Worm (Caenorhabditis elegans): ENCODE results near the gene F56D2.2.

F56D2.2 gene

ce11 chrIII:5552072-5552667 lies 34.9 kb upstream of the F56D2.2 start, which contains the start of gene F09F7.6:
Gene F09F7.6 (minus strand): TSS chrIII:5552135.
- TF ChIP-seq spr-3 (GFP tag; optimal IDR thresholded peaks at IDR 0.05) (no peak), Y5F2A.4 (GFP tag; optimal IDR thresholded peaks at IDR 0.05) (no peak), aly-2 (tag; optimal IDR thresholded peaks at IDR 0.05) (no peak), egl-43 (GFP tag; IDR thresholded peaks at IDR 0.05) (no peak), nhr-42 (GFP tag; IDR thresholded peaks at IDR 0.05) (no peak), Y75B8A.6 (GFP tag; IDR thresholded peaks at IDR 0.05) (no peak), lin-1 (GFP tag; IDR thresholded peaks at IDR 0.05) (no peak), dmd-9 (GFP tag; IDR thresholded peaks at IDR 0.05) (no peak), daf-8 (GFP tag; IDR thresholded peaks at IDR 0.05) (no peak), F49E8.2 (tag; optimal IDR thresholded peaks at IDR 0.05; ENCODE audit: borderline replicate concordance) (no peak), Y105C5A.15 (GFP tag; IDR thresholded peaks at IDR 0.05) (no peak), zfp-2 (tag; optimal IDR thresholded peaks at IDR 0.05) (no peak), saeg-2 (GFP tag; IDR thresholded peaks at IDR 0.05) (no peak), set-16 (GFP tag; IDR thresholded peaks at IDR 0.05) (no peak), dpl-1 (GFP tag; optimal IDR thresholded peaks at IDR 0.05) (no peak), egl-27 (tag; optimal IDR thresholded peaks at IDR 0.05) (no peak), ceh-44 (GFP tag; IDR thresholded peaks at IDR 0.05) (no peak), mdt-29 (GFP tag; IDR thresholded peaks at IDR 0.05) (no peak), hlh-30 (tag; optimal IDR thresholded peaks at IDR 0.05; ENCODE audit: insufficient read depth) (peak; percentile 92), F26F4.8 (GFP tag; conservative IDR thresholded peaks at IDR 0.05) (no peak), zip-2 (tag; optimal IDR thresholded peaks at IDR 0.05) (no peak), dve-1 (tag; optimal IDR thresholded peaks at IDR 0.05; ENCODE audit: insufficient read depth) (peak; percentile 96), nhr-237 (tag; optimal IDR thresholded peaks at IDR 0.05) (no peak), lin-13 (GFP tag; optimal IDR thresholded peaks at IDR 0.05) (no peak), lin-15B (tag; optimal IDR thresholded peaks at IDR 0.05) (no peak), zip-11 (GFP tag; IDR thresholded peaks at IDR 0.05) (no peak), mes-2 (tag; optimal IDR thresholded peaks at IDR 0.05; ENCODE audit: poor library complexity, severe bottlenecking) (peak; percentile 21), vab-7 (GFP tag; IDR thresholded peaks at IDR 0.05) (no peak), hlh-11 (tag; optimal IDR thresholded peaks at IDR 0.05) (peak; percentile 94), nhr-28 (tag; optimal IDR thresholded peaks at IDR 0.05) (peak; percentile 82), jun-1 (tag; optimal IDR thresholded peaks at IDR 0.05) (no peak), nhr-6 (tag; optimal IDR thresholded peaks at IDR 0.05) (peak; percentile 38), ceh-20 (GFP tag; IDR thresholded peaks at IDR 0.05) (peak; percentile 59; the same call in 1 of the 2 replicates), lir-3 (tag; optimal IDR thresholded peaks at IDR 0.05) (no peak), nhr-76 (tag; optimal IDR thresholded peaks at IDR 0.05) (no peak), pha-4 (GFP tag; IDR thresholded peaks at IDR 0.05) (no peak), pha-4 (tag; optimal IDR thresholded peaks at IDR 0.05) (no peak), unc-130 (GFP tag; optimal IDR thresholded peaks at IDR 0.05) (no peak), mdl-1 (tag; optimal IDR thresholded peaks at IDR 0.05) (peak; percentile 82 to 94), daf-16 (GFP tag; optimal IDR thresholded peaks at IDR 0.05) (peak; percentile 77 to 80), daf-16 (tag; optimal IDR thresholded peaks at IDR 0.05) (peak; percentile 93), spr-1 (tag; optimal IDR thresholded peaks at IDR 0.05) (no peak), pqm-1 (tag; optimal IDR thresholded peaks at IDR 0.05) (no peak), gei-8 (GFP tag; optimal IDR thresholded peaks at IDR 0.05) (no peak), fkh-10 (GFP tag; optimal IDR thresholded peaks at IDR 0.05) (no peak), ama-1 (optimal IDR thresholded peaks at IDR 0.05) (peak; percentile 92), nhr-25 (tag; optimal IDR thresholded peaks at IDR 0.05; ENCODE audit: borderline replicate concordance, insufficient read depth) (no peak), ces-1 (GFP tag; optimal IDR thresholded peaks at IDR 0.05) (no peak), tag-97 (GFP tag; IDR thresholded peaks at IDR 0.05) (no peak), Y48G9A.11 (GFP tag; IDR thresholded peaks at IDR 0.05) (no peak), skn-1 (tag; optimal IDR thresholded peaks at IDR 0.05) (no peak), mxl-2 (GFP tag; conservative IDR thresholded peaks at IDR 0.05) (no peak)

Data from whole organism, L4 larva.